Worm (Caenorhabditis elegans) whole organism, L4 larva: Measurements from ENCODE around the gene emre-1.

ENCODE experiments used
- aha-1 ChIP-seq: fragments of 150-350 bp; peaks from one replicate; lab custom pipeline; 2014; ENCODE audit warnings: missing biosample characterization, missing genetic modification characterization
- dmd-6 ChIP-seq: fragments of 200-800 bp; sonication (Bioruptor generic); IDR thresholded peaks from 2 replicates; pipeline ENCODE4 v1.3.6; 2022; ENCODE audit warnings: missing genetic modification reagents, missing genetic modification characterization, missing compliant biosample characterization
- fkh-10 ChIP-seq: fragments of 150-350 bp; optimal IDR thresholded peaks from 2 replicates; lab custom pipeline; 2014; ENCODE audit warnings: missing biosample characterization, missing genetic modification reagents, missing genetic modification characterization
- lin-39 ChIP-seq: fragments of 150-350 bp; optimal IDR thresholded peaks from 2 replicates; lab custom pipeline; 2014; ENCODE audit warnings: missing biosample characterization, missing genetic modification reagents, missing genetic modification characterization
- nhr-237 ChIP-seq: sonication (generic microtip); optimal IDR thresholded peaks from 2 replicates; lab custom pipeline; 2017; ENCODE audit warnings: missing biosample characterization, missing genetic modification characterization

DNA sequence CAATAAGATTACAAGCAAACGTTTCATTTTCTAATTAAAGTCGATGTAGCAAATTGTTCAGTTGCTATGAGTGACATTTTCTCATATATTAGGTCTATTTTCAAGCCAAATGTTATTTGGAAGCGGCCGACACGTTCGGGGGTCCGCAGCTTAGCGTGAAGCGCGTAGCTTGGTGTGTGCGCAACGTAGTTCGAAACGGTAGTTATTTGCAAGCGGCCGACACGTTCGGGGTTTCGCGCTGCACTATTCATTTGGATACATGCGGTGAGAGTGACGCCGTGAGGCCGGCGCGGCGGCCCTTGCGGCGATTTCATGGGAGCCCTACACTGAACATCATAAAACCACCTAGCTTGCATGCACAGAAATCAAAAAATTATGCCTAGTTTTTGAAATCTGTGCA lies 8.7 kb downstream of the emre-1 start:
- TF ChIP-seq dmd-6 (GFP tag; lab: Robert Waterston, UW) = no peak
- no peak for TF ChIP-seq aha-1 (tag; lab: Kevin White, UChicago)
- TF ChIP-seq lin-39 = no peak
- TF ChIP-seq nhr-237 (tag; lab: Kevin White, UChicago) = no peak
- TF ChIP-seq fkh-10 = no peak
